Worm (Caenorhabditis elegans) whole organism, L4 larva: ENCODE measurements around the gene acl-1.

Source experiments
- F26F4.8 ChIP-seq: fragments of 200-800 bp; sonication (Bioruptor generic); conservative IDR thresholded peaks from 2 replicates; pipeline ENCODE4 v1.3.6; 2022; ENCODE audit warnings: missing genetic modification characterization, missing compliant biosample characterization
- ces-1 ChIP-seq: fragments of 150-350 bp; sonication (generic microtip); optimal IDR thresholded peaks from 4 replicates; lab custom pipeline; 2014; ENCODE audit warnings: missing biosample characterization, missing genetic modification reagents, missing genetic modification characterization
- dpl-1 ChIP-seq: fragments of 150-350 bp; optimal IDR thresholded peaks from 2 replicates; lab custom pipeline; 2014; ENCODE audit warnings: missing biosample characterization, missing genetic modification reagents, missing genetic modification characterization
- mdl-1 ChIP-seq, 2 experiments: fragments of 150-350 bp in 1 of 2; sonication (generic microtip) in 1 of 2; optimal IDR thresholded peaks; 2 replicates each; lab custom pipeline; 2014 to 2017; ENCODE audit warnings: missing biosample characterization in 2 of 2, missing genetic modification characterization in 2 of 2
- mdt-29 ChIP-seq: fragments of 200-800 bp; sonication (Bioruptor generic); IDR thresholded peaks from 2 replicates; pipeline ENCODE4 v1.3.6; 2022; ENCODE audit warnings: missing genetic modification reagents, missing genetic modification characterization, missing compliant biosample characterization
- nhr-10 ChIP-seq: fragments of 150-350 bp; optimal IDR thresholded peaks from 2 replicates; lab custom pipeline; 2014; ENCODE audit warnings: missing biosample characterization, missing genetic modification characterization
- nhr-25 ChIP-seq: sonication (generic microtip); optimal IDR thresholded peaks from 2 replicates; lab custom pipeline; 2017; ENCODE audit warnings: missing genetic modification characterization, mild to moderate bottlenecking, missing compliant biosample characterization, antibody characterized with exemption, moderate library complexity, borderline replicate concordance; ENCODE audit not compliant: insufficient read depth
- nhr-41 ChIP-seq: fragments of 200-800 bp; sonication (Bioruptor generic); IDR thresholded peaks from 2 replicates; pipeline ENCODE4 v1.3.6; 2022; ENCODE audit warnings: missing genetic modification reagents, missing genetic modification characterization, missing compliant biosample characterization
- pha-4 ChIP-seq, 2 experiments: fragments of 150-350 bp in 1 of 2; fragments of 200-800 bp in 1 of 2; sonication (Bioruptor generic) in 1 of 2; IDR thresholded peaks in 1 of 2; optimal IDR thresholded peaks in 1 of 2; 2 replicates each; pipeline versions ENCODE4 v1.3.6 to Lab custom; 2014 to 2022; ENCODE audit warnings: missing genetic modification characterization in 2 of 2, missing genetic modification reagents in 2 of 2, missing biosample characterization in 1 of 2, missing compliant biosample characterization in 1 of 2
- rbr-2 ChIP-seq: sonication (generic microtip); optimal IDR thresholded peaks from 2 replicates; lab custom pipeline; 2016; ENCODE audit warnings: missing genotype, missing genetic modification characterization, missing compliant biosample characterization

DNA sequence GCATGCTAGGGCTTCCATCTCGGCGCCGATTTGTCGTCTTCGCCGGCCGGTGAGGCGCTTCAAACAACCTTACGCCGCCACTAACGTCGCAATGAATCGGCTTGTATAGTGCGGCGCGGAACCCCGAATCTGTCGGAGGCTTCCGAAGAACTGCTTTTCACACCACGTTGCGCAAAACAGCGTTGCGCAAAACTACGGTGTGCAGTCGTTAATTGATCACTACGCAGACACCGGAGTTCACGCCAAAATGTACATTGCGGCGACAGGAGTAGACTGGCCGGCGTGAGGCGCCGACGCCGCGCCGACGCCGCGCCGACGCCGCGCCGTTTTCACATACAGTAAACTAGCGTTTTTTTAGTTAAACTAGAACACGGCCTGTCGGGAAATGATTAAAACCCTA lies 47.9 kb upstream of the acl-1 start:
- TF ChIP-seq dpl-1 (GFP tag; lab: Kevin White, UChicago), result no peak
- no peak for TF ChIP-seq mdl-1 (tag; optimal IDR thresholded peaks at IDR 0.05; lab: Kevin White, UChicago)
- no peak for TF ChIP-seq nhr-41 (GFP tag; lab: Robert Waterston, UW)
- no peak for TF ChIP-seq pha-4 (GFP tag; IDR thresholded peaks at IDR 0.05; lab: Robert Waterston, UW)
- no peak for TF ChIP-seq pha-4 (tag; optimal IDR thresholded peaks at IDR 0.05; lab: Kevin White, UChicago)
- no peak for TF ChIP-seq nhr-25 (tag; lab: Kevin White, UChicago)
- TF ChIP-seq nhr-10 (tag; lab: Kevin White, UChicago), result no peak
- no peak for TF ChIP-seq F26F4.8
- no peak for TF ChIP-seq ces-1 (GFP tag; lab: Kevin White, UChicago)
- no peak for TF ChIP-seq rbr-2 (tag; lab: Kevin White, UChicago)
- TF ChIP-seq mdt-29, result no peak
